Fruit fly (Drosophila melanogaster): ENCODE data around the gene Spn27A.

dm6 chr2L:6621600-6621999, 51.5 kb downstream of the Spn27A start, which contains the start of gene DIP-iota:
- TF ChIP-seq CG32121 (GFP tag; IDR thresholded peaks at IDR 0.05) (no peak), Ets98B (GFP tag; IDR thresholded peaks at IDR 0.05) (no peak), CG10348 (GFP tag; IDR thresholded peaks at IDR 0.05) (no peak), CG8159 (tag; optimal IDR thresholded peaks at IDR 0.05) (no peak), Pif1B (GFP tag; optimal IDR thresholded peaks at IDR 0.05) (no peak), CG17806 (tag; optimal IDR thresholded peaks at IDR 0.05) (no peak), EcR (GFP tag; optimal IDR thresholded peaks at IDR 0.05) (no peak), CG9948 (tag; optimal IDR thresholded peaks at IDR 0.05) (no peak), rn (GFP tag; IDR thresholded peaks at IDR 0.05) (no peak), D1 (tag; optimal IDR thresholded peaks at IDR 0.05) (no peak), Pif1A (GFP tag; optimal IDR thresholded peaks at IDR 0.05) (no peak), gl (tag; optimal IDR thresholded peaks at IDR 0.05) (no peak), CG14655 (GFP tag; optimal IDR thresholded peaks at IDR 0.05) (no peak), CG13204 (GFP tag; optimal IDR thresholded peaks at IDR 0.05) (no peak)

Data from whole organism, pupa.